Fruit fly (Drosophila melanogaster): Measurements from ENCODE around the gene btn.

DNA sequence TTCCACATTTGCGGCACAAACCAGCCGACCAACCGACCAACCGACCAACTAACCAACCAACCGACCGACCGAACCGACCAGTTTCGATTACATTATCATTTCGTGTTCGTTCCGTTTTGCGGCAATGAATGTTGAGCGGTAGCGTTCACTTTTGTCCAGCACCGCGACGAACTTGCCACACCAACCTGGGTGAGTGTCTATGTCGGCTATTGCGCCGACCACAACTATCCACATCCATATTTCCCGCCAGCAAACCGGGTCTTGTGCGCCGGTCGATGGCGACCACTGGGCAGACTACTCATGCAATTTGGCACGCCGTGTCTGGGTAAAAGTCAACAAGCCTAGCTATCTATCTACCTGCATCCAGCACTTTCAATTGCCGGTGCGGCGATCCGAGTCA is 9.4 kb downstream of the btn start:
- no peak for TF ChIP-seq Snoo (tag; optimal IDR thresholded peaks at IDR 0.05)
- no peak for TF ChIP-seq CG8301 (tag; optimal IDR thresholded peaks at IDR 0.05)
- TF ChIP-seq CG13204 (GFP tag; optimal IDR thresholded peaks at IDR 0.05): no peak
- no peak for TF ChIP-seq CG10348 (GFP tag; IDR thresholded peaks at IDR 0.05)
- TF ChIP-seq Pif1B (GFP tag; optimal IDR thresholded peaks at IDR 0.05): no peak
- TF ChIP-seq CG34367 (tag; optimal IDR thresholded peaks at IDR 0.05): no peak
- TF ChIP-seq EcR (GFP tag; optimal IDR thresholded peaks at IDR 0.05): no peak
- no peak for TF ChIP-seq gl (tag; optimal IDR thresholded peaks at IDR 0.05)
- TF ChIP-seq CG15710 (tag; optimal IDR thresholded peaks at IDR 0.05): no peak
- no peak for TF ChIP-seq CG32121 (GFP tag; IDR thresholded peaks at IDR 0.05)
- TF ChIP-seq Ets98B (GFP tag; IDR thresholded peaks at IDR 0.05): no peak
- TF ChIP-seq CG9948 (tag; optimal IDR thresholded peaks at IDR 0.05): no peak
- no peak for TF ChIP-seq Pif1A (GFP tag; optimal IDR thresholded peaks at IDR 0.05)

Measured in whole organism, pupa.